Worm (Caenorhabditis elegans): ENCODE data around the gene R02E12.4.

The R02E12.4 gene

ce11 chrX:4005014-4005413 is at the start of gene R02E12.4:
TSS of gene R02E12.4 (plus strand) at chrX:4005314.
- TF ChIP-seq hmbx-1 (tag; optimal IDR thresholded peaks at IDR 0.05): no peak
- TF ChIP-seq ets-7 (tag; optimal IDR thresholded peaks at IDR 0.05): no peak
- TF ChIP-seq F13C5.2 (tag; optimal IDR thresholded peaks at IDR 0.05): no peak
- TF ChIP-seq B0310.2 (tag; optimal IDR thresholded peaks at IDR 0.05): no peak
- TF ChIP-seq flt-1 (GFP tag; IDR thresholded peaks at IDR 0.05): no peak
- no peak for TF ChIP-seq tbx-37 (GFP tag; conservative IDR thresholded peaks at IDR 0.05)
- no peak for TF ChIP-seq ceh-13 (GFP tag; optimal IDR thresholded peaks at IDR 0.05)
- TF ChIP-seq sea-1 (GFP tag; conservative IDR thresholded peaks at IDR 0.05): no peak

ce11 chrX:3957475-3958204 is 47.5 kb upstream of the R02E12.4 start:
- TF ChIP-seq ceh-13 (GFP tag; optimal IDR thresholded peaks at IDR 0.05) (no peak), aly-1 (tag; optimal IDR thresholded peaks at IDR 0.05) (no peak), ceh-36 (tag; optimal IDR thresholded peaks at IDR 0.05) (no peak), ets-7 (tag; optimal IDR thresholded peaks at IDR 0.05) (no peak), tbx-11 (GFP tag; IDR thresholded peaks at IDR 0.05) (no peak), hmg-4 (GFP tag; optimal IDR thresholded peaks at IDR 0.05) (no peak), flt-1 (GFP tag; IDR thresholded peaks at IDR 0.05) (no peak), sea-1 (GFP tag; conservative IDR thresholded peaks at IDR 0.05) (no peak), B0310.2 (tag; optimal IDR thresholded peaks at IDR 0.05) (no peak), tbx-37 (GFP tag; conservative IDR thresholded peaks at IDR 0.05) (no peak), scrt-1 (GFP tag; IDR thresholded peaks at IDR 0.05) (no peak), pes-1 (GFP tag; IDR thresholded peaks at IDR 0.05) (no peak), tra-4 (tag; optimal IDR thresholded peaks at IDR 0.05) (no peak), hmbx-1 (tag; optimal IDR thresholded peaks at IDR 0.05) (no peak), hnd-1 (tag; optimal IDR thresholded peaks at IDR 0.05) (no peak), ama-1 (optimal IDR thresholded peaks at IDR 0.05) (no peak), F13C5.2 (tag; optimal IDR thresholded peaks at IDR 0.05) (no peak)

ce11 chrX:3958252-3958651 is 46.9 kb upstream of the R02E12.4 start, which contains the start of gene lin-18:
TSS of gene lin-18 (plus strand) at chrX:3958552.
- TF ChIP-seq ets-7 (tag; optimal IDR thresholded peaks at IDR 0.05): no peak
- no peak for TF ChIP-seq hmbx-1 (tag; optimal IDR thresholded peaks at IDR 0.05)
- TF ChIP-seq ama-1 (optimal IDR thresholded peaks at IDR 0.05): no peak
- TF ChIP-seq pes-1 (GFP tag; IDR thresholded peaks at IDR 0.05): no peak
- TF ChIP-seq tra-4 (tag; optimal IDR thresholded peaks at IDR 0.05): no peak
- TF ChIP-seq hmg-4 (GFP tag; optimal IDR thresholded peaks at IDR 0.05): no peak
- no peak for TF ChIP-seq aly-1 (tag; optimal IDR thresholded peaks at IDR 0.05)
- no peak for TF ChIP-seq B0310.2 (tag; optimal IDR thresholded peaks at IDR 0.05)
- no peak for TF ChIP-seq ceh-36 (tag; optimal IDR thresholded peaks at IDR 0.05)
- TF ChIP-seq tbx-37 (GFP tag; conservative IDR thresholded peaks at IDR 0.05): no peak
- TF ChIP-seq ceh-13 (GFP tag; optimal IDR thresholded peaks at IDR 0.05): no peak
- TF ChIP-seq hnd-1 (tag; optimal IDR thresholded peaks at IDR 0.05): no peak
- no peak for TF ChIP-seq flt-1 (GFP tag; IDR thresholded peaks at IDR 0.05)
- no peak for TF ChIP-seq scrt-1 (GFP tag; IDR thresholded peaks at IDR 0.05)
- TF ChIP-seq sea-1 (GFP tag; conservative IDR thresholded peaks at IDR 0.05): no peak
- no peak for TF ChIP-seq F13C5.2 (tag; optimal IDR thresholded peaks at IDR 0.05)

ce11 chrX:3959221-3959620 is 45.9 kb upstream of the R02E12.4 start:
- no peak for TF ChIP-seq pes-1 (GFP tag; IDR thresholded peaks at IDR 0.05)
- no peak for TF ChIP-seq ama-1 (optimal IDR thresholded peaks at IDR 0.05)
- TF ChIP-seq hmg-4 (GFP tag; optimal IDR thresholded peaks at IDR 0.05): no peak
- TF ChIP-seq aly-1 (tag; optimal IDR thresholded peaks at IDR 0.05): no peak
- no peak for TF ChIP-seq tbx-37 (GFP tag; conservative IDR thresholded peaks at IDR 0.05)
- no peak for TF ChIP-seq ets-7 (tag; optimal IDR thresholded peaks at IDR 0.05)
- no peak for TF ChIP-seq scrt-1 (GFP tag; IDR thresholded peaks at IDR 0.05)
- TF ChIP-seq hnd-1 (tag; optimal IDR thresholded peaks at IDR 0.05): no peak
- TF ChIP-seq B0310.2 (tag; optimal IDR thresholded peaks at IDR 0.05): no peak
- no peak for TF ChIP-seq tra-4 (tag; optimal IDR thresholded peaks at IDR 0.05)
- no peak for TF ChIP-seq sea-1 (GFP tag; conservative IDR thresholded peaks at IDR 0.05)
- TF ChIP-seq hmbx-1 (tag; optimal IDR thresholded peaks at IDR 0.05): no peak
- TF ChIP-seq ceh-36 (tag; optimal IDR thresholded peaks at IDR 0.05): no peak
- TF ChIP-seq tbx-11 (GFP tag; IDR thresholded peaks at IDR 0.05): no peak
- TF ChIP-seq flt-1 (GFP tag; IDR thresholded peaks at IDR 0.05): no peak
- no peak for TF ChIP-seq ceh-13 (GFP tag; optimal IDR thresholded peaks at IDR 0.05)
- no peak for TF ChIP-seq F13C5.2 (tag; optimal IDR thresholded peaks at IDR 0.05)

- no peak for TF ChIP-seq scrt-1 (GFP tag; IDR thresholded peaks at IDR 0.05)
- TF ChIP-seq B0310.2 (tag; optimal IDR thresholded peaks at IDR 0.05): no peak
- no peak for TF ChIP-seq ceh-36 (tag; optimal IDR thresholded peaks at IDR 0.05)
- TF ChIP-seq ceh-13 (GFP tag; optimal IDR thresholded peaks at IDR 0.05): no peak
- TF ChIP-seq tbx-37 (GFP tag; conservative IDR thresholded peaks at IDR 0.05): no peak
- TF ChIP-seq hmbx-1 (tag; optimal IDR thresholded peaks at IDR 0.05): no peak
- TF ChIP-seq sea-1 (GFP tag; conservative IDR thresholded peaks at IDR 0.05): no peak
- no peak for TF ChIP-seq tra-4 (tag; optimal IDR thresholded peaks at IDR 0.05)
- no peak for TF ChIP-seq hnd-1 (tag; optimal IDR thresholded peaks at IDR 0.05)
- TF ChIP-seq flt-1 (GFP tag; IDR thresholded peaks at IDR 0.05): no peak
- no peak for TF ChIP-seq ets-7 (tag; optimal IDR thresholded peaks at IDR 0.05)
- TF ChIP-seq pes-1 (GFP tag; IDR thresholded peaks at IDR 0.05): no peak
- TF ChIP-seq F13C5.2 (tag; optimal IDR thresholded peaks at IDR 0.05): no peak
- TF ChIP-seq ama-1 (optimal IDR thresholded peaks at IDR 0.05): no peak
- no peak for TF ChIP-seq aly-1 (tag; optimal IDR thresholded peaks at IDR 0.05)
- no peak for TF ChIP-seq tbx-11 (GFP tag; IDR thresholded peaks at IDR 0.05)
- no peak for TF ChIP-seq hmg-4 (GFP tag; optimal IDR thresholded peaks at IDR 0.05)
Measured at ce11 chrX:3960345-3960744, 44.8 kb upstream of the R02E12.4 start.

- TF ChIP-seq aly-1 (tag; optimal IDR thresholded peaks at IDR 0.05) (no peak), sea-1 (GFP tag; conservative IDR thresholded peaks at IDR 0.05) (no peak), flt-1 (GFP tag; IDR thresholded peaks at IDR 0.05) (no peak), hmbx-1 (tag; optimal IDR thresholded peaks at IDR 0.05) (no peak), tra-4 (tag; optimal IDR thresholded peaks at IDR 0.05) (no peak), B0310.2 (tag; optimal IDR thresholded peaks at IDR 0.05) (no peak), tbx-11 (GFP tag; IDR thresholded peaks at IDR 0.05) (no peak), F13C5.2 (tag; optimal IDR thresholded peaks at IDR 0.05) (no peak), ceh-13 (GFP tag; optimal IDR thresholded peaks at IDR 0.05) (no peak), ets-7 (tag; optimal IDR thresholded peaks at IDR 0.05) (no peak)
Measured at ce11 chrX:3966332-3966731, 38.8 kb upstream of the R02E12.4 start, which contains the start of gene C16B8.2. TSS of gene C16B8.2 (minus strand) at chrX:3966432.
